Worm (Caenorhabditis elegans): Measurements from ENCODE around the gene nhr-47.

The nhr-47 gene

ce11 chrV:5523260-5523659, 18.2 kb downstream of the nhr-47 start (continued):
- TF ChIP-seq sem-4 (tag; optimal IDR thresholded peaks at IDR 0.05) (peak; percentile 26), ceh-16 (tag; optimal IDR thresholded peaks at IDR 0.05) (peak; percentile 94), ama-1 (optimal IDR thresholded peaks at IDR 0.05) (no peak), sma-9 (GFP tag; optimal IDR thresholded peaks at IDR 0.05) (peak; percentile 49), sma-9 (tag; optimal IDR thresholded peaks at IDR 0.05) (no peak), gmeb-1 (tag; optimal IDR thresholded peaks at IDR 0.05) (no peak)

ce11 chrV:5525208-5525607, 20.2 kb downstream of the nhr-47 start:
- TF ChIP-seq fos-1 (tag; optimal IDR thresholded peaks at IDR 0.05): no peak
- no peak for TF ChIP-seq nhr-25 (tag; optimal IDR thresholded peaks at IDR 0.05)
- no peak for TF ChIP-seq ceh-16 (tag; optimal IDR thresholded peaks at IDR 0.05)
- TF ChIP-seq elt-1 (tag; optimal IDR thresholded peaks at IDR 0.05): no peak
- no peak for TF ChIP-seq nhr-6 (tag; optimal IDR thresholded peaks at IDR 0.05)
- no peak for TF ChIP-seq nhr-11 (tag; optimal IDR thresholded peaks at IDR 0.05)
- TF ChIP-seq nhr-23 (tag; optimal IDR thresholded peaks at IDR 0.05): no peak
- no peak for TF ChIP-seq crh-2 (tag; optimal IDR thresholded peaks at IDR 0.05)
- TF ChIP-seq unc-55 (GFP tag; optimal IDR thresholded peaks at IDR 0.05): no peak
- TF ChIP-seq ceh-82 (tag; optimal IDR thresholded peaks at IDR 0.05): no peak
- TF ChIP-seq unc-62 (GFP tag; optimal IDR thresholded peaks at IDR 0.05): no peak
- no peak for TF ChIP-seq mbf-1 (tag; optimal IDR thresholded peaks at IDR 0.05)
- no peak for TF ChIP-seq alr-1 (tag; optimal IDR thresholded peaks at IDR 0.05)
- TF ChIP-seq nhr-129 (tag; optimal IDR thresholded peaks at IDR 0.05): no peak
- no peak for TF ChIP-seq zag-1 (tag; optimal IDR thresholded peaks at IDR 0.05)
- no peak for TF ChIP-seq R02D3.7 (tag; optimal IDR thresholded peaks at IDR 0.05)
- no peak for TF ChIP-seq sma-3 (GFP tag; optimal IDR thresholded peaks at IDR 0.05)
- TF ChIP-seq Y55F3AM.14 (GFP tag; optimal IDR thresholded peaks at IDR 0.05): no peak
- TF ChIP-seq snpc-4 (tag; optimal IDR thresholded peaks at IDR 0.05): no peak
- no peak for TF ChIP-seq lin-39 (tag; optimal IDR thresholded peaks at IDR 0.05)

ce11 chrV:5527694-5528093, 22.6 kb downstream of the nhr-47 start:
- TF ChIP-seq crh-2 (tag; optimal IDR thresholded peaks at IDR 0.05) (no peak), Y55F3AM.14 (GFP tag; optimal IDR thresholded peaks at IDR 0.05) (peak; percentile 48)

- TF ChIP-seq nhr-10 (tag; optimal IDR thresholded peaks at IDR 0.05) (no peak), ztf-11 (tag; optimal IDR thresholded peaks at IDR 0.05) (no peak), ceh-16 (tag; optimal IDR thresholded peaks at IDR 0.05) (no peak), snpc-4 (tag; optimal IDR thresholded peaks at IDR 0.05) (no peak), C34F6.9 (tag; optimal IDR thresholded peaks at IDR 0.05) (no peak), egl-27 (tag; optimal IDR thresholded peaks at IDR 0.05) (no peak), unc-55 (GFP tag; optimal IDR thresholded peaks at IDR 0.05) (no peak), sma-3 (GFP tag; optimal IDR thresholded peaks at IDR 0.05) (no peak), nhr-25 (tag; optimal IDR thresholded peaks at IDR 0.05) (no peak), nhr-237 (tag; optimal IDR thresholded peaks at IDR 0.05) (no peak), sma-9 (GFP tag; optimal IDR thresholded peaks at IDR 0.05) (no peak), sma-9 (tag; optimal IDR thresholded peaks at IDR 0.05) (no peak), nhr-12 (tag; optimal IDR thresholded peaks at IDR 0.05) (no peak), F13H6.1 (tag; optimal IDR thresholded peaks at IDR 0.05) (no peak), mab-5 (tag; optimal IDR thresholded peaks at IDR 0.05) (no peak), alr-1 (tag; optimal IDR thresholded peaks at IDR 0.05) (no peak), unc-62 (GFP tag; optimal IDR thresholded peaks at IDR 0.05) (no peak), elt-3 (tag; optimal IDR thresholded peaks at IDR 0.05) (no peak), dmd-4 (tag; optimal IDR thresholded peaks at IDR 0.05) (no peak), nhr-77 (tag; optimal IDR thresholded peaks at IDR 0.05) (no peak), mbf-1 (tag; optimal IDR thresholded peaks at IDR 0.05) (no peak)
Measured at ce11 chrV:5533755-5534154, 28.7 kb downstream of the nhr-47 start, which contains the start of gene grl-1. Gene grl-1 (minus strand): TSS chrV:5533855.

- no peak for TF ChIP-seq lin-13 (GFP tag; optimal IDR thresholded peaks at IDR 0.05)
- no peak for TF ChIP-seq nhr-129 (tag; optimal IDR thresholded peaks at IDR 0.05)
- no peak for TF ChIP-seq dmd-4 (tag; optimal IDR thresholded peaks at IDR 0.05)
- no peak for TF ChIP-seq blmp-1 (tag; optimal IDR thresholded peaks at IDR 0.05; ENCODE audit: insufficient read depth)
- no peak for TF ChIP-seq nhr-6 (tag; optimal IDR thresholded peaks at IDR 0.05)
- TF ChIP-seq skn-1 (tag; optimal IDR thresholded peaks at IDR 0.05): no peak
- TF ChIP-seq F13H6.1 (tag; optimal IDR thresholded peaks at IDR 0.05): no peak
- no peak for TF ChIP-seq gmeb-1 (tag; optimal IDR thresholded peaks at IDR 0.05)
- TF ChIP-seq nhr-10 (tag; optimal IDR thresholded peaks at IDR 0.05): no peak
- TF ChIP-seq elt-1 (tag; optimal IDR thresholded peaks at IDR 0.05): no peak
- no peak for TF ChIP-seq ceh-82 (tag; optimal IDR thresholded peaks at IDR 0.05)
- TF ChIP-seq peb-1 (tag; optimal IDR thresholded peaks at IDR 0.05): no peak
Measured at ce11 chrV:5535774-5536173, 30.7 kb downstream of the nhr-47 start, which contains the start of gene C24G6.8. Gene C24G6.8 (minus strand): TSS chrV:5535874.

All from whole organism, L2 larva.